Worm (Caenorhabditis elegans) whole organism, L1 larva: ENCODE measurements around the gene F35C11.3.

Experiments
- alr-1 ChIP-seq: fragments of 200-800 bp; sonication (Bioruptor generic); optimal IDR thresholded peaks from 2 replicates; lab custom pipeline; 2018; ENCODE audit warnings: borderline replicate concordance, mild to moderate bottlenecking, missing genetic modification characterization, missing compliant biosample characterization
- ama-1 ChIP-seq: fragments of 150-350 bp; optimal IDR thresholded peaks from 2 replicates; lab custom pipeline; 2014
- ceh-8 ChIP-seq: fragments of 200-800 bp; sonication (Bioruptor generic); optimal IDR thresholded peaks from 2 replicates; lab custom pipeline; 2018; ENCODE audit warnings: mild to moderate bottlenecking, missing genetic modification characterization, moderate library complexity, missing compliant biosample characterization
- ceh-88 ChIP-seq: fragments of 200-800 bp; sonication (Bioruptor generic); IDR thresholded peaks from 2 replicates; pipeline ENCODE4 v1.3.6; 2022; ENCODE audit warnings: missing genetic modification characterization, missing compliant biosample characterization
- dpl-1 ChIP-seq, 3 experiments: fragments of 150-350 bp in 2 of 3; sonication (generic microtip) in 1 of 3; optimal IDR thresholded peaks; 2 replicates each; lab custom pipeline; 2014 to 2017; ENCODE audit warnings: missing biosample characterization in 3 of 3, missing genetic modification characterization in 3 of 3, missing genetic modification reagents in 3 of 3
- dsc-1 ChIP-seq: sonication (generic microtip); optimal IDR thresholded peaks from 2 replicates; lab custom pipeline; 2016; ENCODE audit warnings: mild to moderate bottlenecking, missing genetic modification characterization, missing compliant biosample characterization
- efl-1 ChIP-seq, 4 experiments: fragments of 150-350 bp; optimal IDR thresholded peaks in 3 of 4; peaks in 1 of 4; 1 replicate in 1 of 4; 2 replicates in 3 of 4; lab custom pipeline; 2014; ENCODE audit warnings: missing biosample characterization in 2 of 4, missing genetic modification characterization in 2 of 4, missing genetic modification reagents in 2 of 4
- efl-3 ChIP-seq: fragments of 200-800 bp; sonication (Bioruptor generic); optimal IDR thresholded peaks from 2 replicates; lab custom pipeline; 2018; ENCODE audit warnings: mild to moderate bottlenecking, missing genetic modification characterization, missing compliant biosample characterization
- egl-27 ChIP-seq, 2 experiments: fragments of 150-350 bp in 1 of 2; sonication (generic microtip); optimal IDR thresholded peaks; 3 replicates each; lab custom pipeline; 2017 to 2018; ENCODE audit warnings: missing biosample characterization in 2 of 2, missing genetic modification characterization in 2 of 2, missing genetic modification reagents in 2 of 2
- ets-5 ChIP-seq: fragments of 200-800 bp; sonication (Bioruptor generic); IDR thresholded peaks from 2 replicates; pipeline ENCODE4 v1.3.6; 2022; ENCODE audit warnings: missing genetic modification characterization, missing compliant biosample characterization
- fkh-8 ChIP-seq: sonication (generic microtip); optimal IDR thresholded peaks from 2 replicates; lab custom pipeline; 2016; ENCODE audit warnings: mild to moderate bottlenecking, missing genetic modification characterization, missing compliant biosample characterization
- irx-1 ChIP-seq: sonication (generic microtip); optimal IDR thresholded peaks from 2 replicates; lab custom pipeline; 2016; ENCODE audit warnings: missing genetic modification characterization, missing compliant biosample characterization
- isw-1 ChIP-seq: fragments of 200-800 bp; sonication (Bioruptor generic); IDR thresholded peaks from 2 replicates; pipeline ENCODE4 v1.3.6; 2022; ENCODE audit warnings: missing genetic modification characterization, missing compliant biosample characterization
- jun-1 ChIP-seq: fragments of 150-350 bp; optimal IDR thresholded peaks from 2 replicates; lab custom pipeline; 2014; ENCODE audit warnings: missing biosample characterization, missing genetic modification reagents, missing genetic modification characterization
- lin-14 ChIP-seq: fragments of 200-800 bp; sonication (Bioruptor generic); optimal IDR thresholded peaks from 2 replicates; lab custom pipeline; 2018; ENCODE audit warnings: mild to moderate bottlenecking, missing genetic modification characterization, moderate library complexity, missing compliant biosample characterization
- lin-35 ChIP-seq, 2 experiments: fragments of 150-350 bp; optimal IDR thresholded peaks; 2 replicates each; lab custom pipeline; 2014; ENCODE audit warnings: missing biosample characterization in 2 of 2, missing genetic modification characterization in 2 of 2, missing genetic modification reagents in 2 of 2
- lir-3 ChIP-seq: sonication (generic microtip); optimal IDR thresholded peaks from 2 replicates; lab custom pipeline; 2016; ENCODE audit warnings: mild to moderate bottlenecking, missing genetic modification characterization, moderate library complexity, missing compliant biosample characterization; ENCODE audit not compliant: poor library complexity
- lsy-2 ChIP-seq, 2 experiments: fragments of 150-350 bp; optimal IDR thresholded peaks; 2 replicates each; lab custom pipeline; 2014; ENCODE audit warnings: missing biosample characterization in 2 of 2, missing genetic modification characterization in 2 of 2
- mab-9 ChIP-seq: fragments of 200-800 bp; sonication (Bioruptor generic); IDR thresholded peaks from 2 replicates; pipeline ENCODE4 v1.3.6; 2022; ENCODE audit warnings: missing genetic modification reagents, missing genetic modification characterization, missing compliant biosample characterization
- mdl-1 ChIP-seq, 2 experiments: fragments of 150-350 bp; optimal IDR thresholded peaks; 2 replicates each; lab custom pipeline; 2014 to 2017; ENCODE audit warnings: missing biosample characterization in 2 of 2, missing genetic modification characterization in 2 of 2, inconsistent platforms in 1 of 2
- mef-2 ChIP-seq: fragments of 150-350 bp; optimal IDR thresholded peaks from 2 replicates; lab custom pipeline; 2014; ENCODE audit warnings: missing biosample characterization, missing genetic modification characterization
- mep-1 ChIP-seq: fragments of 150-350 bp; optimal IDR thresholded peaks from 2 replicates; lab custom pipeline; 2014; ENCODE audit warnings: missing biosample characterization, missing genetic modification characterization
- nhr-11 ChIP-seq: fragments of 150-350 bp; optimal IDR thresholded peaks from 2 replicates; lab custom pipeline; 2014; ENCODE audit warnings: missing biosample characterization, missing genetic modification characterization
- nhr-20 ChIP-seq: sonication (generic microtip); optimal IDR thresholded peaks from 2 replicates; lab custom pipeline; 2016; ENCODE audit warnings: mild to moderate bottlenecking, missing genetic modification characterization, missing compliant biosample characterization
- nhr-237 ChIP-seq: fragments of 150-350 bp; optimal IDR thresholded peaks from 2 replicates; lab custom pipeline; 2014; ENCODE audit warnings: missing biosample characterization, missing genetic modification characterization
- nhr-28 ChIP-seq: fragments of 150-350 bp; optimal IDR thresholded peaks from 2 replicates; lab custom pipeline; 2014; ENCODE audit warnings: missing biosample characterization, missing genetic modification characterization
- nhr-76 ChIP-seq: sonication (generic microtip); optimal IDR thresholded peaks from 2 replicates; lab custom pipeline; 2017; ENCODE audit warnings: missing biosample characterization, missing genetic modification characterization
- nhr-77 ChIP-seq: fragments of 150-350 bp; optimal IDR thresholded peaks from 2 replicates; lab custom pipeline; 2014; ENCODE audit warnings: missing biosample characterization, missing genetic modification characterization
- pax-3 ChIP-seq: fragments of 200-800 bp; sonication (Bioruptor generic); optimal IDR thresholded peaks from 2 replicates; lab custom pipeline; 2018; ENCODE audit warnings: mild to moderate bottlenecking, missing genetic modification characterization, moderate library complexity, missing compliant biosample characterization
- rnt-1 ChIP-seq: sonication (generic microtip); optimal IDR thresholded peaks from 2 replicates; lab custom pipeline; 2016; ENCODE audit warnings: mild to moderate bottlenecking, missing genetic modification characterization, moderate library complexity, missing compliant biosample characterization
- skn-1 ChIP-seq: fragments of 150-350 bp; optimal IDR thresholded peaks from 2 replicates; lab custom pipeline; 2014; ENCODE audit warnings: missing biosample characterization, missing genetic modification characterization
- snu-23 ChIP-seq: sonication (generic microtip); optimal IDR thresholded peaks from 2 replicates; lab custom pipeline; 2016; ENCODE audit warnings: missing genetic modification characterization, missing compliant biosample characterization
- sox-4 ChIP-seq: sonication (generic microtip); optimal IDR thresholded peaks from 2 replicates; lab custom pipeline; 2016; ENCODE audit warnings: missing genetic modification characterization, missing compliant biosample characterization
- sup-37 ChIP-seq: fragments of 200-800 bp; sonication (Bioruptor generic); optimal IDR thresholded peaks from 2 replicates; lab custom pipeline; 2018; ENCODE audit warnings: mild to moderate bottlenecking, missing genetic modification characterization, missing compliant biosample characterization
- swsn-7 ChIP-seq: sonication (generic microtip); optimal IDR thresholded peaks from 2 replicates; lab custom pipeline; 2016; ENCODE audit warnings: missing genetic modification characterization, missing compliant biosample characterization
- tbx-2 ChIP-seq: sonication (generic microtip); optimal IDR thresholded peaks from 2 replicates; lab custom pipeline; 2016; ENCODE audit warnings: missing genetic modification characterization, missing compliant biosample characterization
- tlp-1 ChIP-seq: fragments of 150-350 bp; optimal IDR thresholded peaks from 2 replicates; lab custom pipeline; 2014; ENCODE audit warnings: missing biosample characterization, missing genetic modification characterization
- unc-130 ChIP-seq: fragments of 150-350 bp; optimal IDR thresholded peaks from 2 replicates; lab custom pipeline; 2017; ENCODE audit warnings: missing biosample characterization, missing genetic modification characterization, inconsistent platforms
- unc-30 ChIP-seq: sonication (generic microtip); optimal IDR thresholded peaks from 2 replicates; lab custom pipeline; 2017; ENCODE audit warnings: missing biosample characterization, missing genetic modification characterization
- unc-98 ChIP-seq: fragments of 200-800 bp; sonication (Bioruptor generic); IDR thresholded peaks from 2 replicates; pipeline ENCODE4 v1.3.6; 2022; ENCODE audit warnings: missing genetic modification characterization, missing compliant biosample characterization
- vab-15 ChIP-seq: sonication (generic microtip); optimal IDR thresholded peaks from 2 replicates; lab custom pipeline; 2017; ENCODE audit warnings: missing genotype, mild to moderate bottlenecking, missing genetic modification characterization, missing compliant biosample characterization
- xbp-1 ChIP-seq: sonication (generic microtip); optimal IDR thresholded peaks from 2 replicates; lab custom pipeline; 2016; ENCODE audit warnings: missing genetic modification characterization, missing compliant biosample characterization
- zag-1 ChIP-seq: fragments of 150-350 bp; optimal IDR thresholded peaks from 2 replicates; lab custom pipeline; 2014; ENCODE audit warnings: missing biosample characterization, missing genetic modification characterization
- zip-4 ChIP-seq: fragments of 200-800 bp; sonication (Bioruptor generic); optimal IDR thresholded peaks from 2 replicates; lab custom pipeline; 2018; ENCODE audit warnings: mild to moderate bottlenecking, missing genetic modification characterization, moderate library complexity, missing compliant biosample characterization
- ztf-11 ChIP-seq, 2 experiments: sonication (generic microtip); optimal IDR thresholded peaks; 2 replicates each; lab custom pipeline; 2016 to 2017; ENCODE audit warnings: missing genetic modification characterization in 2 of 2, missing biosample characterization in 1 of 2, missing compliant biosample characterization in 1 of 2
- ztf-4 ChIP-seq: fragments of 150-350 bp; optimal IDR thresholded peaks from 2 replicates; lab custom pipeline; 2014; ENCODE audit warnings: missing biosample characterization, missing genetic modification characterization

F35C11.3 gene

DNA sequence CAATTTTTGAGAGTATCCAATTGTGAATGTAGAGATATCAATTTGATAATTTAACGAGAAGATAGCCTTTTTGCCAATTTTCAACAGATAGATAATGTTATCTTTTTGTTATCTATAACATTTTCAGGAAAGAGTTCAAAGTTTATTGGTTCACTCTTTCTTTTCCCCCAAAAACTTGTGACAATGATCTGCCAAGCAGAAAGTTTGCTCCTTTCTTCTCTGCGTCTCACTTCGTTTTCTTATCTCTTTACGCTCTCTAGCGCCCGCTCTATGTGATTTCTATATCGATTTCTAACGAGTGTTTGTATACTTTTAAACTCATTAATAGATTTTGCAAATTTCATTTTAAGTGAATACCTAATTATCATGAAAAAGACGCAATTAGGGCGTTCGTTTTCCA is 20.1 kb upstream of the F35C11.3 start (continued):
- TF ChIP-seq irx-1 (tag; lab: Kevin White, UChicago) = no peak
- no peak for TF ChIP-seq fkh-8 (tag; lab: Kevin White, UChicago)
- no peak for TF ChIP-seq efl-3 (GFP tag; lab: Kevin White, UChicago)
- TF ChIP-seq isw-1 = no peak
- no peak for TF ChIP-seq rnt-1
- no peak for TF ChIP-seq lin-14 (GFP tag; lab: Kevin White, UChicago)
- no peak for TF ChIP-seq unc-30 (tag; lab: Kevin White, UChicago)
- TF ChIP-seq unc-130 (tag; lab: Kevin White, UChicago) = no peak
- TF ChIP-seq mep-1 (tag; lab: Kevin White, UChicago) = peak; percentile 40
- no peak for TF ChIP-seq tbx-2 (tag; lab: Kevin White, UChicago)
- peak in 1 of 2 experiments; percentile 41 for TF ChIP-seq lsy-2 (tag; optimal IDR thresholded peaks at IDR 0.05; lab: Kevin White, UChicago)
- TF ChIP-seq vab-15 (tag; lab: Kevin White, UChicago) = no peak
- TF ChIP-seq zip-4 (GFP tag; lab: Kevin White, UChicago) = no peak
- peak in 1 of 2 experiments; percentile 1 for TF ChIP-seq efl-1 (optimal IDR thresholded peaks at IDR 0.05; lab: Kevin White, UChicago)
- no peak for TF ChIP-seq efl-1 (GFP tag; optimal IDR thresholded peaks at IDR 0.05 in 1 of 2; lab: Kevin White, UChicago)
- peak in 1 of 2 experiments; percentile 29 for TF ChIP-seq mdl-1 (tag; optimal IDR thresholded peaks at IDR 0.05; lab: Kevin White, UChicago)
- no peak for TF ChIP-seq egl-27 (tag; optimal IDR thresholded peaks at IDR 0.05; lab: Kevin White, UChicago)
- no peak for TF ChIP-seq xbp-1 (tag; lab: Kevin White, UChicago)
- no peak for TF ChIP-seq ztf-11 (tag; optimal IDR thresholded peaks at IDR 0.05; lab: Kevin White, UChicago)
- peak; percentile 47 for TF ChIP-seq nhr-20 (tag; lab: Kevin White, UChicago)
- TF ChIP-seq alr-1 = no peak
- no peak for TF ChIP-seq sox-4 (tag; lab: Kevin White, UChicago)
- TF ChIP-seq ztf-4 (tag; lab: Kevin White, UChicago) = no peak
- TF ChIP-seq lin-35 (GFP tag; optimal IDR thresholded peaks at IDR 0.05; lab: Kevin White, UChicago) = peak in 1 of 2 experiments; percentile 16
- TF ChIP-seq ceh-88 = no peak
- no peak for TF ChIP-seq nhr-76 (tag; lab: Kevin White, UChicago)
- TF ChIP-seq nhr-77 (tag; lab: Kevin White, UChicago) = no peak
- no peak for TF ChIP-seq nhr-11 (tag; lab: Kevin White, UChicago)
- no peak for TF ChIP-seq nhr-28 (tag; lab: Kevin White, UChicago)
- TF ChIP-seq ceh-8 = no peak
- TF ChIP-seq ama-1 = no peak
- no peak for TF ChIP-seq skn-1 (tag; lab: Kevin White, UChicago)
- TF ChIP-seq jun-1 (tag; lab: Kevin White, UChicago) = no peak
- peak; percentile 9 for TF ChIP-seq snu-23 (GFP tag; lab: Kevin White, UChicago)
- TF ChIP-seq dpl-1 (GFP tag; optimal IDR thresholded peaks at IDR 0.05; lab: Kevin White, UChicago) = no peak
- no peak for TF ChIP-seq swsn-7 (tag; lab: Kevin White, UChicago)
- TF ChIP-seq mab-9 (GFP tag; lab: Robert Waterston, UW) = no peak
- TF ChIP-seq sup-37 = no peak
- TF ChIP-seq pax-3 (tag; lab: Kevin White, UChicago) = no peak
- no peak for TF ChIP-seq unc-98 (GFP tag; lab: Robert Waterston, UW)
- TF ChIP-seq nhr-237 (tag; lab: Kevin White, UChicago) = no peak
- no peak for TF ChIP-seq tlp-1 (tag; lab: Kevin White, UChicago)
- no peak for TF ChIP-seq ets-5

- TF ChIP-seq lsy-2 (tag; optimal IDR thresholded peaks at IDR 0.05; lab: Kevin White, UChicago) (no peak), ztf-4 (tag; lab: Kevin White, UChicago) (no peak), lir-3 (tag; lab: Kevin White, UChicago) (no peak), mef-2 (no peak), sup-37 (no peak), dsc-1 (tag; lab: Kevin White, UChicago) (no peak), fkh-8 (tag; lab: Kevin White, UChicago) (no peak), zag-1 (tag; lab: Kevin White, UChicago) (no peak), ets-5 (no peak)
- TF ChIP-seq, all 84 proteins: peak for 0
These were observed 15.6 kb upstream of the F35C11.3 start, which contains the start of gene M110.9 for ce11 chrII:8230976-8231375. Gene M110.9 (plus strand): TSS chrII:8231276.
